Fruit fly (Drosophila melanogaster) whole organism, embryonic: ENCODE results near the gene CG31928.

ENCODE experiments used
- B-H1 ChIP-seq: fragments of 200-800 bp; sonication (Bioruptor generic); IDR thresholded peaks from 3 replicates; pipeline ENCODE4 v1.3.6; 2022; ENCODE audit warnings: missing biosample characterization, missing genetic modification characterization
- CG10274 ChIP-seq: fragments of 200-800 bp; sonication (Bioruptor generic); optimal IDR thresholded peaks from 3 replicates; lab custom pipeline; 2017; ENCODE audit warnings: missing biosample characterization, mild to moderate bottlenecking, missing genetic modification characterization
- CG10654 ChIP-seq: fragments of 200-800 bp; sonication (Bioruptor generic); optimal IDR thresholded peaks from 2 replicates; lab custom pipeline; 2016; ENCODE audit warnings: missing biosample characterization, missing genetic modification characterization
- CG11247 ChIP-seq: fragments of 200-800 bp; sonication (Bioruptor generic); IDR thresholded peaks from 2 replicates; pipeline ENCODE4 v1.3.6; 2022; ENCODE audit warnings: missing biosample characterization, missing genetic modification characterization
- CG11398 ChIP-seq: fragments of 200-800 bp; sonication (Bioruptor generic); optimal IDR thresholded peaks from 2 replicates; lab custom pipeline; 2016; ENCODE audit warnings: missing biosample characterization, missing genetic modification characterization
- CG11560 ChIP-seq: fragments of 200-800 bp; sonication (Bioruptor generic); IDR thresholded peaks from 3 replicates; pipeline ENCODE4 v1.3.6; 2022; ENCODE audit warnings: missing biosample characterization, missing genetic modification characterization
- CG14667 ChIP-seq: fragments of 200-800 bp; sonication (Bioruptor generic); IDR thresholded peaks from 2 replicates; pipeline ENCODE4 v1.3.6; 2022; ENCODE audit warnings: missing biosample characterization, missing genetic modification characterization
- CG15479 ChIP-seq: fragments of 200-800 bp; sonication (Bioruptor generic); optimal IDR thresholded peaks from 3 replicates; lab custom pipeline; 2019; ENCODE audit warnings: missing biosample characterization, mild to moderate bottlenecking, missing genetic modification characterization, moderate library complexity
- CG17361 ChIP-seq: fragments of 200-800 bp; sonication (Bioruptor generic); IDR thresholded peaks from 3 replicates; pipeline ENCODE4 v1.3.6; 2022; ENCODE audit warnings: missing biosample characterization, missing genetic modification characterization
- CG18599 ChIP-seq: fragments of 200-800 bp; sonication (Bioruptor generic); optimal IDR thresholded peaks from 3 replicates; lab custom pipeline; 2017; ENCODE audit warnings: missing biosample characterization, missing genetic modification characterization, mild to moderate bottlenecking, moderate library complexity, missing genetic modification reagents
- CG2199 ChIP-seq: fragments of 200-800 bp; sonication (Bioruptor generic); IDR thresholded peaks from 3 replicates; pipeline ENCODE4 v1.3.6; 2022; ENCODE audit warnings: missing biosample characterization, missing genetic modification characterization
- CG31224 ChIP-seq: fragments of 200-800 bp; sonication (Bioruptor generic); IDR thresholded peaks from 2 replicates; pipeline ENCODE4 v1.3.6; 2022; ENCODE audit warnings: missing biosample characterization, missing genetic modification characterization
- CG34422 ChIP-seq: fragments of 200-800 bp; sonication (Bioruptor generic); IDR thresholded peaks from 3 replicates; pipeline ENCODE4 v1.3.6; 2022; ENCODE audit warnings: missing biosample characterization, missing genetic modification characterization
- CG3726 ChIP-seq: fragments of 200-800 bp; sonication (Bioruptor generic); IDR thresholded peaks from 3 replicates; pipeline ENCODE4, ENCODE4 v1.3.6; 2022; ENCODE audit warnings: missing biosample characterization, missing genetic modification characterization
- CG4360 ChIP-seq: fragments of 200-800 bp; sonication (Bioruptor generic); IDR thresholded peaks from 2 replicates; pipeline ENCODE4 v1.3.6; 2022; ENCODE audit warnings: missing biosample characterization, missing genetic modification characterization
- CG4404 ChIP-seq: fragments of 200-800 bp; sonication (Bioruptor generic); IDR thresholded peaks from 2 replicates; pipeline ENCODE4 v1.3.6; 2022; ENCODE audit warnings: missing biosample characterization, missing genetic modification characterization
- CG9215 ChIP-seq: fragments of 200-800 bp; sonication (Bioruptor generic); IDR thresholded peaks from 2 replicates; pipeline ENCODE4 v1.3.6; 2022; ENCODE audit warnings: missing biosample characterization, missing genetic modification characterization
- D19A ChIP-seq: fragments of 200-800 bp; optimal IDR thresholded peaks from 3 replicates; lab custom pipeline; 2019; ENCODE audit warnings: missing biosample characterization, mild to moderate bottlenecking, missing genetic modification characterization, moderate library complexity
- Drgx ChIP-seq: fragments of 200-800 bp; sonication (Bioruptor generic); IDR thresholded peaks from 2 replicates; pipeline ENCODE4 v1.3.6; 2022; ENCODE audit warnings: missing biosample characterization, missing genetic modification characterization
- Ets65A ChIP-seq: fragments of 200-800 bp; sonication (Bioruptor generic); peaks from one replicate; lab custom pipeline; 2016; ENCODE audit warnings: missing biosample characterization, missing genetic modification characterization
- H15 ChIP-seq: fragments of 200-800 bp; sonication (Bioruptor generic); IDR thresholded peaks from 3 replicates; pipeline ENCODE4 v1.3.6; 2022; ENCODE audit warnings: missing biosample characterization, missing genetic modification characterization
- MESR4 ChIP-seq: fragments of 200-800 bp; sonication (Bioruptor generic); optimal IDR thresholded peaks from 2 replicates; lab custom pipeline; 2018; ENCODE audit warnings: missing biosample characterization, mild to moderate bottlenecking, missing genetic modification characterization, moderate library complexity
- Meics ChIP-seq: fragments of 200-800 bp; sonication (Bioruptor generic); optimal IDR thresholded peaks from 2 replicates; lab custom pipeline; 2017; ENCODE audit warnings: missing biosample characterization, mild to moderate bottlenecking, missing genetic modification characterization
- Mes4 ChIP-seq: fragments of 200-800 bp; sonication (Bioruptor generic); optimal IDR thresholded peaks from 2 replicates; lab custom pipeline; 2016; ENCODE audit warnings: missing biosample characterization, missing genetic modification characterization
- Nf-YC ChIP-seq: fragments of 200-800 bp; optimal IDR thresholded peaks from 3 replicates; lab custom pipeline; 2019; ENCODE audit warnings: missing biosample characterization, mild to moderate bottlenecking, missing genetic modification characterization, moderate library complexity
- Pdp1 ChIP-seq, 2 experiments: fragments of 200-800 bp; sonication (Bioruptor generic); optimal IDR thresholded peaks; 3 replicates each; lab custom pipeline; 2016; ENCODE audit warnings: missing biosample characterization in 2 of 2, missing genetic modification characterization in 2 of 2, mild to moderate bottlenecking in 1 of 2, moderate library complexity in 1 of 2
- Xbp1 ChIP-seq: fragments of 200-800 bp; sonication (Bioruptor generic); optimal IDR thresholded peaks from 3 replicates; lab custom pipeline; 2016; ENCODE audit warnings: missing biosample characterization, mild to moderate bottlenecking, missing genetic modification characterization
- bsh ChIP-seq, 2 experiments: fragments of 200-800 bp; sonication (Bioruptor generic); optimal IDR thresholded peaks; 2 replicates each; lab custom pipeline; 2017 to 2018; ENCODE audit warnings: mild to moderate bottlenecking in 2 of 2, missing biosample characterization in 2 of 2, missing genetic modification characterization in 2 of 2, moderate library complexity in 1 of 2
- cad ChIP-seq: fragments of >200 bp; optimal IDR thresholded peaks from 2 replicates; lab custom pipeline; 2017; ENCODE audit warnings: missing biosample characterization, missing genetic modification characterization
- cwo ChIP-seq: fragments of 200-800 bp; sonication (Bioruptor generic); optimal IDR thresholded peaks from 3 replicates; lab custom pipeline; 2017; ENCODE audit warnings: missing biosample characterization, missing genetic modification characterization, mild to moderate bottlenecking, moderate library complexity, missing genetic modification reagents
- dmrt11E ChIP-seq: fragments of 200-800 bp; sonication (Bioruptor generic); optimal IDR thresholded peaks from 3 replicates; lab custom pipeline; 2018; ENCODE audit warnings: missing biosample characterization, mild to moderate bottlenecking, missing genetic modification characterization, moderate library complexity
- dmrt99B ChIP-seq: fragments of 200-800 bp; sonication (Bioruptor generic); optimal IDR thresholded peaks from 2 replicates; lab custom pipeline; 2018; ENCODE audit warnings: missing biosample characterization, mild to moderate bottlenecking, missing genetic modification characterization, moderate library complexity
- eve ChIP-seq, 2 experiments: fragments of >200 bp; optimal IDR thresholded peaks; 2 replicates each; lab custom pipeline; 2017; ENCODE audit warnings: missing biosample characterization in 2 of 2, missing genetic modification characterization in 2 of 2
- eyg ChIP-seq: fragments of 200-800 bp; sonication (Bioruptor generic); optimal IDR thresholded peaks from 3 replicates; lab custom pipeline; 2016; ENCODE audit warnings: missing biosample characterization, missing genetic modification characterization
- gro ChIP-seq: fragments of 200-800 bp; sonication (Bioruptor generic); optimal IDR thresholded peaks from 2 replicates; lab custom pipeline; 2016; ENCODE audit warnings: missing biosample characterization, missing genetic modification characterization
- ind ChIP-seq: fragments of 200-800 bp; sonication (Bioruptor generic); optimal IDR thresholded peaks from 3 replicates; lab custom pipeline; 2016; ENCODE audit warnings: missing biosample characterization, missing genetic modification characterization
- lab ChIP-seq: fragments of 200-800 bp; sonication (Bioruptor generic); optimal IDR thresholded peaks from 3 replicates; lab custom pipeline; 2017; ENCODE audit warnings: missing biosample characterization, missing genetic modification characterization, mild to moderate bottlenecking, moderate library complexity, missing genetic modification reagents
- pan ChIP-seq, 4 experiments: fragments of >200 bp in 3 of 4; fragments of 200-800 bp in 1 of 4; sonication (Bioruptor generic) in 1 of 4; optimal IDR thresholded peaks in 3 of 4; IDR thresholded peaks in 1 of 4; 2 replicates each; pipeline versions ENCODE4 v1.3.6 to Lab custom; 2017 to 2022; ENCODE audit warnings: missing biosample characterization in 2 of 4, missing genetic modification characterization in 2 of 4, mixed read lengths in 1 of 4
- pnt ChIP-seq: fragments of 200-800 bp; sonication (Bioruptor generic); optimal IDR thresholded peaks from 3 replicates; lab custom pipeline; 2016; ENCODE audit warnings: missing biosample characterization, missing genetic modification characterization
- repo ChIP-seq: fragments of 200-800 bp; sonication (Bioruptor generic); optimal IDR thresholded peaks from 2 replicates; lab custom pipeline; 2016; ENCODE audit warnings: missing biosample characterization, missing genetic modification characterization
- ro ChIP-seq: fragments of 200-800 bp; sonication (Bioruptor generic); IDR thresholded peaks from 2 replicates; pipeline ENCODE4 v1.3.6; 2022; ENCODE audit warnings: missing biosample characterization, missing genetic modification characterization
- row ChIP-seq: fragments of 200-800 bp; sonication (Bioruptor generic); IDR thresholded peaks from 3 replicates; pipeline ENCODE4 v1.3.6; 2022; ENCODE audit warnings: missing biosample characterization, missing genetic modification characterization
- sens-2 ChIP-seq: fragments of 200-800 bp; sonication (Bioruptor generic); IDR thresholded peaks from 2 replicates; pipeline ENCODE4 v1.3.6; 2022; ENCODE audit warnings: missing biosample characterization, missing genetic modification characterization
- so ChIP-seq: fragments of 200-800 bp; sonication (Bioruptor generic); IDR thresholded peaks from 3 replicates; pipeline ENCODE4 v1.3.6; 2022; ENCODE audit warnings: missing biosample characterization, missing genetic modification characterization
- stc ChIP-seq: fragments of 200-800 bp; sonication (Bioruptor generic); IDR thresholded peaks from 2 replicates; pipeline ENCODE4 v1.3.6; 2022; ENCODE audit warnings: missing biosample characterization, missing genetic modification characterization
- tll ChIP-seq, 2 experiments: fragments of 200-800 bp in 1 of 2; fragments of >200 bp in 1 of 2; sonication (Bioruptor generic) in 1 of 2; optimal IDR thresholded peaks; 2 replicates each; lab custom pipeline; 2017 to 2019; ENCODE audit warnings: missing biosample characterization in 2 of 2, missing genetic modification characterization in 2 of 2, mild to moderate bottlenecking in 1 of 2, moderate library complexity in 1 of 2
- ttk ChIP-seq: fragments of 200-800 bp; sonication (Bioruptor generic); IDR thresholded peaks from 2 replicates; pipeline ENCODE4 v2.1.2; 2022; ENCODE audit warnings: missing biosample characterization, missing genetic modification characterization
- twi ChIP-seq: fragments of 200-800 bp; optimal IDR thresholded peaks from 2 replicates; lab custom pipeline; 2019; ENCODE audit warnings: missing biosample characterization, mild to moderate bottlenecking, missing genetic modification characterization, moderate library complexity
- zen ChIP-seq: fragments of 200-800 bp; sonication (Bioruptor generic); optimal IDR thresholded peaks from 3 replicates; lab custom pipeline; 2018; ENCODE audit warnings: missing biosample characterization, mild to moderate bottlenecking, missing genetic modification characterization, moderate library complexity

CG31928 gene

dm6 chr2L:1485975-1486665 is 6.0 kb upstream of the CG31928 start:
- TF ChIP-seq CG15479 (peak; percentile 40), lab (GFP tag; lab: Kevin White, UChicago) (peak; percentile 26), eve (GFP tag; optimal IDR thresholded peaks at IDR 0.05; lab: Kevin White, UChicago) (peak in 1 of 2 experiments; percentile 37), Nf-YC (tag; lab: Kevin White, UChicago) (no peak), D19A (tag; lab: Kevin White, UChicago) (peak; percentile 83), cwo (GFP tag; lab: Kevin White, UChicago) (peak; percentile 15), Meics (GFP tag; lab: Kevin White, UChicago) (peak; percentile 22), eyg (GFP tag; lab: Kevin White, UChicago) (no peak), tll (GFP tag; optimal IDR thresholded peaks at IDR 0.05; lab: Kevin White, UChicago) (peak in 1 of 2 experiments; percentile 9), ttk (GFP tag; lab: Robert Waterston, UW) (peak; percentile 28; the same call in 1 of the 2 replicates), CG18599 (GFP tag; lab: Kevin White, UChicago) (peak; percentile 23), ro (no peak), pnt (GFP tag; lab: Kevin White, UChicago) (peak; percentile 6), Drgx (GFP tag; lab: Robert Waterston, UW) (peak; percentile 82), ind (peak; percentile 53), Pdp1 (GFP tag; optimal IDR thresholded peaks at IDR 0.05; lab: Kevin White, UChicago) (peak in 1 of 2 experiments; percentile 12), stc (GFP tag; lab: Robert Waterston, UW) (peak; percentile 63; the same call in 1 of the 2 replicates), CG11560 (no peak), CG31224 (GFP tag; lab: Robert Waterston, UW) (peak; percentile 43; the same call in 1 of the 2 replicates), CG14667 (GFP tag; lab: Robert Waterston, UW) (peak; percentile 21; the same call in 1 of the 2 replicates), CG17361 (GFP tag; lab: Robert Waterston, UW) (0 out of 3 replicates have a peak, but pooled peaks have one; percentile 26), repo (GFP tag; lab: Kevin White, UChicago) (no peak), CG34422 (peak; percentile 36; the same call in 2 of the 3 replicates), bsh (GFP tag; optimal IDR thresholded peaks at IDR 0.05; lab: Kevin White, UChicago) (peak in 1 of 2 experiments; percentile 29), CG9215 (GFP tag; lab: Robert Waterston, UW) (peak; percentile 10; the same call in 1 of the 2 replicates), zen (tag; lab: Kevin White, UChicago) (peak; percentile 15), CG4404 (GFP tag; lab: Robert Waterston, UW) (peak; percentile 36), dmrt99B (tag; lab: Kevin White, UChicago) (peak; percentile 12), gro (GFP tag; lab: Kevin White, UChicago) (no peak), Xbp1 (GFP tag; lab: Kevin White, UChicago) (no peak), row (GFP tag; lab: Robert Waterston, UW) (peak; percentile 33; the same call in 1 of the 3 replicates), CG4360 (no peak), CG10654 (GFP tag; lab: Kevin White, UChicago) (no peak), CG3726 (GFP tag; lab: Robert Waterston, UW) (no peak), Ets65A (peak; percentile 59), CG10274 (GFP tag; lab: Kevin White, UChicago) (peak; percentile 97), twi (peak; percentile 49), CG11398 (GFP tag; lab: Kevin White, UChicago) (no peak), sens-2 (no peak), Mes4 (GFP tag; lab: Kevin White, UChicago) (no peak), so (GFP tag; lab: Robert Waterston, UW) (peak; percentile 35; the same call in 1 of the 3 replicates), H15 (GFP tag; lab: Robert Waterston, UW) (no peak), pan (optimal IDR thresholded peaks at IDR 0.05; lab: Kevin White, UChicago) (no peak), pan (GFP tag; optimal IDR thresholded peaks at IDR 0.05 in 1 of 2, IDR thresholded peaks at IDR 0.05 in 1 of 2) (peak in 1 of 2 experiments; percentile 51), B-H1 (GFP tag; lab: Robert Waterston, UW) (peak; percentile 25; the same call in 1 of the 3 replicates), CG11247 (GFP tag; lab: Robert Waterston, UW) (no peak), CG2199 (GFP tag; lab: Robert Waterston, UW) (no peak), MESR4 (GFP tag; lab: Kevin White, UChicago) (no peak), dmrt11E (tag; lab: Kevin White, UChicago) (no peak), cad (peak; percentile 18)
